Worm (Caenorhabditis elegans) whole organism, L4 larva: ENCODE data around the gene nhr-12.

Experiments
- F49E8.2 ChIP-seq: sonication (generic microtip); optimal IDR thresholded peaks from 2 replicates; lab custom pipeline; 2016; ENCODE audit warnings: missing compliant biosample characterization, mild to moderate bottlenecking, missing genetic modification characterization, borderline replicate concordance
- daf-16 ChIP-seq, 3 experiments: sonication (generic microtip); optimal IDR thresholded peaks; 2 replicates each; lab custom pipeline; 2016 to 2017; ENCODE audit warnings: missing genetic modification characterization in 3 of 3, missing genetic modification reagents in 3 of 3, mild to moderate bottlenecking in 2 of 3, missing compliant biosample characterization in 2 of 3, missing biosample characterization in 1 of 3, moderate library complexity in 1 of 3
- duxl-1 ChIP-seq: sonication (generic microtip); optimal IDR thresholded peaks from 2 replicates; lab custom pipeline; 2016; ENCODE audit warnings: mild to moderate bottlenecking, missing genetic modification characterization, moderate library complexity, missing compliant biosample characterization; ENCODE audit not compliant: poor library complexity
- dve-1 ChIP-seq: sonication (generic microtip); optimal IDR thresholded peaks from 2 replicates; lab custom pipeline; 2017; ENCODE audit warnings: antibody characterized with exemption, mild to moderate bottlenecking, missing genetic modification characterization, missing compliant biosample characterization; ENCODE audit not compliant: insufficient read depth
- lin-39 ChIP-seq: fragments of 150-350 bp; optimal IDR thresholded peaks from 2 replicates; lab custom pipeline; 2014; ENCODE audit warnings: missing biosample characterization, missing genetic modification reagents, missing genetic modification characterization
- lir-3 ChIP-seq: sonication (generic microtip); optimal IDR thresholded peaks from 2 replicates; lab custom pipeline; 2016; ENCODE audit warnings: mild to moderate bottlenecking, missing genetic modification characterization, missing compliant biosample characterization
- nhr-6 ChIP-seq: fragments of 150-350 bp; optimal IDR thresholded peaks from 2 replicates; lab custom pipeline; 2014; ENCODE audit warnings: missing biosample characterization, missing genetic modification characterization
- skn-1 ChIP-seq: fragments of 150-350 bp; optimal IDR thresholded peaks from 2 replicates; lab custom pipeline; 2014; ENCODE audit warnings: missing biosample characterization, missing genetic modification characterization
- zag-1 ChIP-seq: fragments of 150-350 bp; optimal IDR thresholded peaks from 2 replicates; lab custom pipeline; 2014; ENCODE audit warnings: missing biosample characterization, missing genetic modification characterization

- TF ChIP-seq zag-1 (tag; lab: Kevin White, UChicago) (no peak), dve-1 (tag; lab: Kevin White, UChicago) (no peak), daf-16 (GFP tag; optimal IDR thresholded peaks at IDR 0.05; lab: Kevin White, UChicago) (no peak), daf-16 (tag; optimal IDR thresholded peaks at IDR 0.05; lab: Kevin White, UChicago) (no peak), skn-1 (tag; lab: Kevin White, UChicago) (no peak), lin-39 (tag; lab: Kevin White, UChicago) (no peak), F49E8.2 (tag; lab: Kevin White, UChicago) (no peak), duxl-1 (tag; lab: Kevin White, UChicago) (no peak), nhr-6 (tag; lab: Kevin White, UChicago) (no peak), lir-3 (tag; lab: Kevin White, UChicago) (no peak)
These were observed 36.7 kb downstream of the nhr-12 start for ce11 chrV:10047189-10047588.
